Worm (Caenorhabditis elegans) whole organism, young adult: ENCODE measurements around the gene str-148.

Experiments used
- B0336.3 ChIP-seq: fragments of 200-800 bp; sonication (Bioruptor generic); IDR thresholded peaks from 2 replicates; pipeline ENCODE4 v1.3.6; 2022; ENCODE audit warnings: missing genetic modification characterization, missing compliant biosample characterization
- F22D6.2 ChIP-seq: sonication (generic microtip); optimal IDR thresholded peaks from 2 replicates; lab custom pipeline; 2016; ENCODE audit warnings: mild to moderate bottlenecking, missing genetic modification characterization, missing compliant biosample characterization
- F23B12.7 ChIP-seq: sonication (generic microtip); optimal IDR thresholded peaks from 2 replicates; lab custom pipeline; 2017; ENCODE audit warnings: missing genetic modification characterization, mild to moderate bottlenecking, missing compliant biosample characterization, antibody characterized with exemption, moderate library complexity; ENCODE audit not compliant: insufficient read depth
- F55B11.4 ChIP-seq: sonication (generic microtip); optimal IDR thresholded peaks from 2 replicates; lab custom pipeline; 2016; ENCODE audit warnings: missing compliant biosample characterization, missing genetic modification characterization, borderline replicate concordance; ENCODE audit not compliant: insufficient read depth
- F57A8.1 ChIP-seq: fragments of 200-800 bp; sonication (Bioruptor generic); optimal IDR thresholded peaks from 2 replicates; lab custom pipeline; 2018; ENCODE audit warnings: mild to moderate bottlenecking, missing genetic modification characterization, moderate library complexity, missing compliant biosample characterization
- F57C9.4 ChIP-seq: sonication (generic microtip); optimal IDR thresholded peaks from 2 replicates; lab custom pipeline; 2017; ENCODE audit warnings: mild to moderate bottlenecking, missing genetic modification characterization, missing compliant biosample characterization
- Y53G8AR.9 ChIP-seq: fragments of 200-800 bp; sonication (Bioruptor generic); conservative IDR thresholded peaks from 2 replicates; pipeline ENCODE4 v1.3.6; 2022; ENCODE audit warnings: missing genetic modification reagents, missing genetic modification characterization, missing compliant biosample characterization
- Y67H2A.10 ChIP-seq: fragments of 200-800 bp; sonication (Bioruptor generic); conservative IDR thresholded peaks from 2 replicates; pipeline ENCODE4 v1.3.6; 2022; ENCODE audit warnings: missing genetic modification reagents, missing genetic modification characterization, missing compliant biosample characterization
- ZK185.1 ChIP-seq: sonication (generic microtip); optimal IDR thresholded peaks from 2 replicates; lab custom pipeline; 2016; ENCODE audit warnings: mild to moderate bottlenecking, missing genetic modification characterization, missing compliant biosample characterization; ENCODE audit not compliant: poor library complexity, severe bottlenecking
- aptf-2 ChIP-seq: fragments of 200-800 bp; sonication (Bioruptor generic); conservative IDR thresholded peaks from 2 replicates; pipeline ENCODE4 v1.3.6; 2022; ENCODE audit warnings: missing genetic modification reagents, missing genetic modification characterization, missing compliant biosample characterization
- chd-7 ChIP-seq: sonication (generic microtip); optimal IDR thresholded peaks from 2 replicates; lab custom pipeline; 2016; ENCODE audit warnings: mild to moderate bottlenecking, missing genetic modification characterization, moderate library complexity, missing compliant biosample characterization
- die-1 ChIP-seq: sonication (generic microtip); optimal IDR thresholded peaks from 2 replicates; lab custom pipeline; 2016; ENCODE audit warnings: missing genotype, mild to moderate bottlenecking, missing genetic modification characterization, missing compliant biosample characterization
- dpl-1 ChIP-seq: fragments of 150-350 bp; optimal IDR thresholded peaks from 2 replicates; lab custom pipeline; 2014; ENCODE audit warnings: missing biosample characterization, missing genetic modification reagents, missing genetic modification characterization
- egl-18 ChIP-seq: fragments of 200-800 bp; sonication (Bioruptor generic); IDR thresholded peaks from 2 replicates; pipeline ENCODE4 v1.3.6; 2022; ENCODE audit warnings: missing genetic modification reagents, missing genetic modification characterization, missing compliant biosample characterization
- egrh-3 ChIP-seq: fragments of 200-800 bp; sonication (Bioruptor generic); IDR thresholded peaks from 2 replicates; pipeline ENCODE4 v1.3.6; 2022; ENCODE audit warnings: missing genetic modification reagents, missing genetic modification characterization, missing compliant biosample characterization
- hlh-12 ChIP-seq: sonication (generic microtip); optimal IDR thresholded peaks from 2 replicates; lab custom pipeline; 2016; ENCODE audit warnings: missing genetic modification characterization, missing compliant biosample characterization
- lir-1 ChIP-seq: fragments of 200-800 bp; sonication (Bioruptor generic); conservative IDR thresholded peaks from 2 replicates; pipeline ENCODE4 v1.3.6; 2022; ENCODE audit warnings: missing genetic modification reagents, missing genetic modification characterization, missing compliant biosample characterization
- snpc-3.4 ChIP-seq: sonication (generic microtip); optimal IDR thresholded peaks from 2 replicates; lab custom pipeline; 2017; ENCODE audit warnings: missing genetic modification characterization, mild to moderate bottlenecking, missing compliant biosample characterization, antibody characterized with exemption, moderate library complexity, missing genotype, missing genetic modification reagents
- unc-62 ChIP-seq: fragments of 150-350 bp; optimal IDR thresholded peaks from 2 replicates; lab custom pipeline; 2014; ENCODE audit warnings: missing biosample characterization, missing genetic modification reagents, missing genetic modification characterization
- ztf-22 ChIP-seq: fragments of 200-800 bp; sonication (Bioruptor generic); optimal IDR thresholded peaks from 2 replicates; lab custom pipeline; 2018; ENCODE audit warnings: mild to moderate bottlenecking, missing genetic modification characterization, moderate library complexity, missing compliant biosample characterization

Gene str-148

ce11 chrII:1090743-1091142 is 45.0 kb downstream of the str-148 start:
- no peak for TF ChIP-seq B0336.3 (GFP tag; lab: Robert Waterston, UW)
- TF ChIP-seq F23B12.7 (tag; lab: Kevin White, UChicago) = no peak
- no peak for TF ChIP-seq hlh-12
- no peak for TF ChIP-seq Y53G8AR.9
- TF ChIP-seq lir-1 (GFP tag; lab: Robert Waterston, UW) = no peak

ce11 chrII:1091706-1092105 is 45.9 kb downstream of the str-148 start, which contains the start of gene snf-3:
snf-3 (plus strand) TSS chrII:1092006.
- no peak for TF ChIP-seq die-1 (tag; lab: Kevin White, UChicago)
- no peak for TF ChIP-seq Y67H2A.10
- no peak for TF ChIP-seq ZK185.1 (tag; lab: Kevin White, UChicago)
- TF ChIP-seq ztf-22 (GFP tag; lab: Kevin White, UChicago) = no peak
- TF ChIP-seq snpc-3.4 (tag; lab: Kevin White, UChicago) = no peak
- TF ChIP-seq dpl-1 (GFP tag; lab: Kevin White, UChicago) = no peak
- TF ChIP-seq F57A8.1 (GFP tag; lab: Kevin White, UChicago) = no peak
- no peak for TF ChIP-seq F55B11.4 (tag; lab: Kevin White, UChicago)
- no peak for TF ChIP-seq egl-18
- TF ChIP-seq aptf-2 (GFP tag; lab: Robert Waterston, UW) = no peak
- no peak for TF ChIP-seq egrh-3 (GFP tag; lab: Robert Waterston, UW)
- TF ChIP-seq unc-62 = no peak
- no peak for TF ChIP-seq chd-7 (tag; lab: Kevin White, UChicago)
- no peak for TF ChIP-seq F22D6.2 (tag; lab: Kevin White, UChicago)
- no peak for TF ChIP-seq F57C9.4 (tag; lab: Kevin White, UChicago)
